Worm (Caenorhabditis elegans): Measurements from ENCODE around the gene EGAP2.2.

The EGAP2.2 gene

DNA sequence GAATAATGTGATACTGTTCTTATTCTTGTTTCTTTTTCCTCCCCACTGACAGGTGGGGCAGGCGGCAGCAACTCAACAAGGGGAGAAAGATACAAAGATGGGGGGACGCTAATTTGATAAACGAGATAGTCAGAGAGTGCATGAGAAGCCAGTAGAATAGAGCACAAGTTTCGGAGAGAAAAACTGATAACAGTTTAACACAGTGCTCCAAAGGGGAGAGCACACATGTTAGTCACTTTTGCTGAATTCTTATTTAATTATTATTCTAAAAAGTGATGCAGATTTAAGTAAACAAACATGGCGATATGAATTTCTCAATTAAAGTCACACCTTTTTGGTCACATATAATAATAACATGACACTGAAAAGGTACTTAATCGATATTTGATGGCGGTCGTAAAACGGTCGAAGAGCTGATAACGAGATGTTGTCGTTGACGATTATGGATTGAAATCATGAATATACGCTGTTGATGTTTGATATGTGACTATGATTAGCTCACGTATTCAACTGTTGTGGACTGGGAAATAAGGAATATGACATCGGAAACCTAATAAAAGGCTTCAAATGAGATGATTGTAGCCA, 43.6 kb upstream of the EGAP2.2 start:
- TF ChIP-seq hmbx-1 (tag; optimal IDR thresholded peaks at IDR 0.05) (no peak), hmg-4 (GFP tag; optimal IDR thresholded peaks at IDR 0.05) (no peak), tra-4 (tag; optimal IDR thresholded peaks at IDR 0.05) (no peak), F13C5.2 (tag; optimal IDR thresholded peaks at IDR 0.05) (no peak)

DNA sequence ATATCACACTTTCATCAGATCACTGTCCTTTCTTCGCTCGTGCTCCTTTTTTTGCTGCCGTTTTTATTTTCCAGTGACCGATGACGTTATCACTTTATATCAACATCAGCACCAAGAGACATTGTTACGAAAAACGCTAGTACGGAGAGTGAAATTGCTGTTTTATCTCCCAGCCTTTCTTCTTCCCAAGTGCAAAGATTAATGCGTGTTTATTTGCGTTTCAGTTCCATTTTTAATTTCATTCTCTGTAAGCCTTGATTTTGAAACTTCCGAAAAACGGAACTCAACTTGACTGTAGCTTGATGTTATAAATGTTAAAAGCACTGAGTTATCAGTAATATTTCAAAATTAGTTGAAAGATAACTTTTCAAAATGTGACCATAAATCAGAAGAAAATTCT, 42.8 kb upstream of the EGAP2.2 start:
- TF ChIP-seq pes-1 (GFP tag; IDR thresholded peaks at IDR 0.05) (no peak), tbx-37 (GFP tag; conservative IDR thresholded peaks at IDR 0.05) (no peak), hmbx-1 (tag; optimal IDR thresholded peaks at IDR 0.05) (no peak), sea-1 (GFP tag; conservative IDR thresholded peaks at IDR 0.05) (no peak), F13C5.2 (tag; optimal IDR thresholded peaks at IDR 0.05) (no peak), hnd-1 (tag; optimal IDR thresholded peaks at IDR 0.05) (no peak), tbx-11 (GFP tag; IDR thresholded peaks at IDR 0.05) (no peak), tra-4 (tag; optimal IDR thresholded peaks at IDR 0.05) (no peak)

ce11 chrII:5187469-5187868, 42.2 kb upstream of the EGAP2.2 start, which contains the start of gene crh-2:
crh-2 (minus strand) TSS chrII:5187569.
- TF ChIP-seq hnd-1 (tag; optimal IDR thresholded peaks at IDR 0.05) (no peak), aly-1 (tag; optimal IDR thresholded peaks at IDR 0.05) (no peak), ceh-13 (GFP tag; optimal IDR thresholded peaks at IDR 0.05) (no peak), ets-7 (tag; optimal IDR thresholded peaks at IDR 0.05) (no peak), B0310.2 (tag; optimal IDR thresholded peaks at IDR 0.05) (no peak), F13C5.2 (tag; optimal IDR thresholded peaks at IDR 0.05) (no peak), flt-1 (GFP tag; IDR thresholded peaks at IDR 0.05) (no peak), tbx-37 (GFP tag; conservative IDR thresholded peaks at IDR 0.05) (no peak), tra-4 (tag; optimal IDR thresholded peaks at IDR 0.05) (no peak), sea-1 (GFP tag; conservative IDR thresholded peaks at IDR 0.05) (no peak), ama-1 (optimal IDR thresholded peaks at IDR 0.05) (no peak), ceh-36 (tag; optimal IDR thresholded peaks at IDR 0.05) (no peak)

- no peak for TF ChIP-seq tbx-11 (GFP tag; IDR thresholded peaks at IDR 0.05)
- TF ChIP-seq hmbx-1 (tag; optimal IDR thresholded peaks at IDR 0.05) = no peak
- no peak for TF ChIP-seq B0310.2 (tag; optimal IDR thresholded peaks at IDR 0.05)
- TF ChIP-seq pes-1 (GFP tag; IDR thresholded peaks at IDR 0.05) = no peak
- no peak for TF ChIP-seq sea-1 (GFP tag; conservative IDR thresholded peaks at IDR 0.05)
- TF ChIP-seq flt-1 (GFP tag; IDR thresholded peaks at IDR 0.05) = no peak
- TF ChIP-seq F13C5.2 (tag; optimal IDR thresholded peaks at IDR 0.05) = no peak
Measured at ce11 chrII:5187934-5188333, 41.8 kb upstream of the EGAP2.2 start.

DNA sequence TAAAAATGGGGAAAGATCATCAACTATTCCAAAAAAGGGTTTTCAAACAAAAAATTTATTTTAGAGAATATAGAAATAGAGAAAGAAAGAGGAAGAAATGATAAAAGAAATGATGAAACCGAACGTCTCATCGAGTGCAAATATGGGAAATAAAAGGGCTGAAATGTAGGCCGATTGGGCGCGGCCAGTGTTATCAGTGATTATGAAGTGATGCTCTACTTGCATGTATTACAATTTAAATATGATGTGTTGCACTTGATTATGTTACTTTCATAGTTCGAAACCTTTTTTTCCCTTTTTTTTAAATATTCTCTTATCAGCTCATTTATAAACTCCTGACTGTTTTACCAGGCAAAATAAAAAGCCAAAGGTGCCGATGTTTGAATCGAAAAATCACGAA, 37.9 kb upstream of the EGAP2.2 start:
- TF ChIP-seq B0310.2 (tag; optimal IDR thresholded peaks at IDR 0.05) = no peak
- no peak for TF ChIP-seq hmg-4 (GFP tag; optimal IDR thresholded peaks at IDR 0.05)
- TF ChIP-seq ceh-13 (GFP tag; optimal IDR thresholded peaks at IDR 0.05) = no peak
- no peak for TF ChIP-seq tra-4 (tag; optimal IDR thresholded peaks at IDR 0.05)
- no peak for TF ChIP-seq pes-1 (GFP tag; IDR thresholded peaks at IDR 0.05)
- no peak for TF ChIP-seq tbx-37 (GFP tag; conservative IDR thresholded peaks at IDR 0.05)
- no peak for TF ChIP-seq ceh-36 (tag; optimal IDR thresholded peaks at IDR 0.05)
- no peak for TF ChIP-seq flt-1 (GFP tag; IDR thresholded peaks at IDR 0.05)
- TF ChIP-seq ama-1 (optimal IDR thresholded peaks at IDR 0.05) = no peak
- TF ChIP-seq F13C5.2 (tag; optimal IDR thresholded peaks at IDR 0.05) = no peak
- no peak for TF ChIP-seq ets-7 (tag; optimal IDR thresholded peaks at IDR 0.05)
- no peak for TF ChIP-seq tbx-11 (GFP tag; IDR thresholded peaks at IDR 0.05)
- no peak for TF ChIP-seq sea-1 (GFP tag; conservative IDR thresholded peaks at IDR 0.05)
- TF ChIP-seq aly-1 (tag; optimal IDR thresholded peaks at IDR 0.05) = no peak
- no peak for TF ChIP-seq hmbx-1 (tag; optimal IDR thresholded peaks at IDR 0.05)
- no peak for TF ChIP-seq scrt-1 (GFP tag; IDR thresholded peaks at IDR 0.05)
- TF ChIP-seq hnd-1 (tag; optimal IDR thresholded peaks at IDR 0.05) = no peak

- no peak for TF ChIP-seq F13C5.2 (tag; optimal IDR thresholded peaks at IDR 0.05)
- TF ChIP-seq ama-1 (optimal IDR thresholded peaks at IDR 0.05) = no peak
- no peak for TF ChIP-seq sea-1 (GFP tag; conservative IDR thresholded peaks at IDR 0.05)
- no peak for TF ChIP-seq ceh-36 (tag; optimal IDR thresholded peaks at IDR 0.05)
- TF ChIP-seq hnd-1 (tag; optimal IDR thresholded peaks at IDR 0.05) = no peak
- no peak for TF ChIP-seq hmg-4 (GFP tag; optimal IDR thresholded peaks at IDR 0.05)
- TF ChIP-seq scrt-1 (GFP tag; IDR thresholded peaks at IDR 0.05) = no peak
- no peak for TF ChIP-seq ets-7 (tag; optimal IDR thresholded peaks at IDR 0.05)
- no peak for TF ChIP-seq ceh-13 (GFP tag; optimal IDR thresholded peaks at IDR 0.05)
- TF ChIP-seq flt-1 (GFP tag; IDR thresholded peaks at IDR 0.05) = no peak
- no peak for TF ChIP-seq B0310.2 (tag; optimal IDR thresholded peaks at IDR 0.05)
- no peak for TF ChIP-seq tra-4 (tag; optimal IDR thresholded peaks at IDR 0.05)
- no peak for TF ChIP-seq hmbx-1 (tag; optimal IDR thresholded peaks at IDR 0.05)
- TF ChIP-seq tbx-37 (GFP tag; conservative IDR thresholded peaks at IDR 0.05) = no peak
- no peak for TF ChIP-seq pes-1 (GFP tag; IDR thresholded peaks at IDR 0.05)
- TF ChIP-seq tbx-11 (GFP tag; IDR thresholded peaks at IDR 0.05) = no peak
- TF ChIP-seq aly-1 (tag; optimal IDR thresholded peaks at IDR 0.05) = no peak
Measured at ce11 chrII:5194066-5194465, 35.6 kb upstream of the EGAP2.2 start, which contains the start of gene msp-49. msp-49 (plus strand) TSS chrII:5194366.

DNA sequence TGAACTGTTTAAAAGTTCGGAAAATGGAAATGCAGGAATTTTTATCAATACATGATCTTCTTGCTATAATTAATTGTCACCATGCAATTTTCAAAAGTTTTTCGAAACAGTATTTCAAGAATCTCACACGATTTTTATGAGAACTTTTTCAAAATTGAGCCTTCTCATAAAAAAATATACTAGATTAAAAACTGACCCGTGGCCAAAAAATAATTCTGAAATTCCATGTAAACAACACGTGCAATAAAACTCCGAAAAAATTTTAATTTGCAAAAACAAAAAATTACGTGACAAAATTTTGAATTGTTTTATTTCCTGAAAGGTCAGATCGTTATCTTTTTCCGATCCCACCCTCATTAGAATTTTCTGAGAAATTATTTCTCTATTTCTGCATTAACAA, 34.2 kb upstream of the EGAP2.2 start, which contains the start of gene C34F11.5:
C34F11.5 (plus strand) TSS at position 301 of the 400 bp plus-strand sequence.
- no peak for TF ChIP-seq B0310.2 (tag; optimal IDR thresholded peaks at IDR 0.05)
- no peak for TF ChIP-seq ceh-13 (GFP tag; optimal IDR thresholded peaks at IDR 0.05)
- no peak for TF ChIP-seq hmbx-1 (tag; optimal IDR thresholded peaks at IDR 0.05)
- no peak for TF ChIP-seq hmg-4 (GFP tag; optimal IDR thresholded peaks at IDR 0.05)
- no peak for TF ChIP-seq tbx-37 (GFP tag; conservative IDR thresholded peaks at IDR 0.05)
- no peak for TF ChIP-seq tbx-11 (GFP tag; IDR thresholded peaks at IDR 0.05)
- TF ChIP-seq pes-1 (GFP tag; IDR thresholded peaks at IDR 0.05) = no peak
- TF ChIP-seq tra-4 (tag; optimal IDR thresholded peaks at IDR 0.05) = no peak
- no peak for TF ChIP-seq F13C5.2 (tag; optimal IDR thresholded peaks at IDR 0.05)
- TF ChIP-seq aly-1 (tag; optimal IDR thresholded peaks at IDR 0.05) = no peak
- TF ChIP-seq ama-1 (optimal IDR thresholded peaks at IDR 0.05) = no peak

ce11 chrII:5199497-5199896, 30.2 kb upstream of the EGAP2.2 start, which contains the start of gene msp-50:
msp-50 (plus strand) TSS chrII:5199797.
- TF ChIP-seq F13C5.2 (tag; optimal IDR thresholded peaks at IDR 0.05) (no peak), scrt-1 (GFP tag; IDR thresholded peaks at IDR 0.05) (no peak), hnd-1 (tag; optimal IDR thresholded peaks at IDR 0.05) (no peak), hmg-4 (GFP tag; optimal IDR thresholded peaks at IDR 0.05) (no peak), B0310.2 (tag; optimal IDR thresholded peaks at IDR 0.05) (no peak), tbx-11 (GFP tag; IDR thresholded peaks at IDR 0.05) (no peak), flt-1 (GFP tag; IDR thresholded peaks at IDR 0.05) (no peak), tbx-37 (GFP tag; conservative IDR thresholded peaks at IDR 0.05) (no peak), tra-4 (tag; optimal IDR thresholded peaks at IDR 0.05) (no peak), ama-1 (optimal IDR thresholded peaks at IDR 0.05) (no peak)

All from whole organism, early embryonic.